Fruit fly (Drosophila melanogaster) Kc167 (cell line): ENCODE results near the gene Dr.

Source experiments
- h ChIP-seq: fragments of >200 bp; optimal IDR thresholded peaks from 3 replicates; lab custom pipeline; 2018; ENCODE audit warnings: missing external identifiers
- psq ChIP-seq: fragments of >200 bp; optimal IDR thresholded peaks from 2 replicates; lab custom pipeline; 2017; ENCODE audit warnings: missing external identifiers

DNA sequence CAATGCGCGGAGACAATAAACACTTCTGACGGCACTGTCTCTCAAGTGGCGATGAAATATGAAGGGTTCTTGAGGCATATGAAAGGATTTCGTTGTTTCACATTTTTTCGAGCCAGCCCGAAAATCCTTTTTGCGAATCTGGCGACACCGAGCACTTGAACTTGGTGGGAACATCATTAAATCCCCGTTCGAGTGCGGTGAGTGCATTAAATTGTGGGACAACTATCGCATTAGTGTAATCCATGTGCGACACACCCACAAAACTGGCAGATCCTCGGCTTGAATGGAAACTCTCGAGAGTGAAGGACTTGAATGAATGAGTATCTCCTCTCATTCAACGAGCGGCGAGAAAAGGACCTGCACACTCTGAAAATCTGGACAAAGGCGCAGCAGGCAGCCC, 39.4 kb upstream of the Dr start:
- TF ChIP-seq h (lab: Kevin White, UChicago) (no peak), psq (lab: Kevin White, UChicago) (no peak)
